Fruit fly (Drosophila melanogaster) whole organism, embryonic: ENCODE measurements around the gene Alg2.
A peak's percentile ranks its signal among the peaks of the same experiment; 100 is the strongest.

Experiments used
- Atf-2 ChIP-seq: fragments of 200-800 bp; sonication (Bioruptor generic); optimal IDR thresholded peaks from 2 replicates; lab custom pipeline; 2016; ENCODE audit warnings: missing biosample characterization, missing genetic modification characterization
- Atf3 ChIP-seq: fragments of 200-800 bp; sonication (Bioruptor generic); optimal IDR thresholded peaks from 3 replicates; lab custom pipeline; 2016; ENCODE audit warnings: missing biosample characterization, missing genetic modification characterization
- CG11456 ChIP-seq: fragments of 200-800 bp; sonication (Bioruptor generic); IDR thresholded peaks from 3 replicates; pipeline ENCODE4 v1.3.6; 2022; ENCODE audit warnings: missing biosample characterization, missing genetic modification characterization
- CG12219 ChIP-seq: fragments of 200-800 bp; sonication (Bioruptor generic); optimal IDR thresholded peaks from 3 replicates; lab custom pipeline; 2018; ENCODE audit warnings: missing biosample characterization, mild to moderate bottlenecking, missing genetic modification characterization
- CG15011 ChIP-seq: fragments of 200-800 bp; sonication (Bioruptor generic); optimal IDR thresholded peaks from 3 replicates; lab custom pipeline; 2018; ENCODE audit warnings: missing biosample characterization, mild to moderate bottlenecking, missing genetic modification characterization
- CG2875 ChIP-seq: fragments of 200-800 bp; sonication (Bioruptor generic); optimal IDR thresholded peaks from 2 replicates; lab custom pipeline; 2017; ENCODE audit warnings: missing biosample characterization, mild to moderate bottlenecking, missing genetic modification characterization, missing genetic modification reagents
- CG42726 ChIP-seq: fragments of 200-800 bp; sonication (Bioruptor generic); IDR thresholded peaks from 2 replicates; pipeline ENCODE4 v1.3.6; 2022; ENCODE audit warnings: missing biosample characterization, missing genetic modification characterization; ENCODE audit not compliant: partially characterized antibody
- CG4328 ChIP-seq: fragments of 200-800 bp; sonication (Bioruptor generic); optimal IDR thresholded peaks from 3 replicates; lab custom pipeline; 2017; ENCODE audit warnings: missing biosample characterization, missing genetic modification reagents, missing genetic modification characterization
- CG43689 ChIP-seq: fragments of 200-800 bp; sonication (Bioruptor generic); IDR thresholded peaks from 2 replicates; pipeline ENCODE4 v1.3.6; 2022; ENCODE audit warnings: missing biosample characterization, missing genetic modification characterization
- CG4707 ChIP-seq: fragments of 200-800 bp; sonication (Bioruptor generic); optimal IDR thresholded peaks from 2 replicates; lab custom pipeline; 2018; ENCODE audit warnings: missing biosample characterization, mild to moderate bottlenecking, missing genetic modification characterization, moderate library complexity
- CG5245 ChIP-seq: fragments of 200-800 bp; sonication (Bioruptor generic); optimal IDR thresholded peaks from 3 replicates; lab custom pipeline; 2016; ENCODE audit warnings: missing biosample characterization, missing genetic modification characterization
- CG6175 ChIP-seq: fragments of 200-800 bp; sonication (Bioruptor generic); IDR thresholded peaks from 3 replicates; pipeline ENCODE4 v1.3.6; 2022; ENCODE audit warnings: missing biosample characterization, missing genetic modification characterization
- CG7372 ChIP-seq: fragments of 200-800 bp; sonication (Bioruptor generic); IDR thresholded peaks from 2 replicates; pipeline ENCODE4 v1.3.6; 2022; ENCODE audit warnings: missing biosample characterization, missing genetic modification characterization
- CG7928 ChIP-seq: fragments of 200-800 bp; sonication (Bioruptor generic); optimal IDR thresholded peaks from 2 replicates; lab custom pipeline; 2017; ENCODE audit warnings: missing biosample characterization, mild to moderate bottlenecking, missing genetic modification characterization
- CG8478 ChIP-seq: fragments of >200 bp; optimal IDR thresholded peaks from 2 replicates; lab custom pipeline; 2018
- CG9215 ChIP-seq: fragments of 200-800 bp; sonication (Bioruptor generic); IDR thresholded peaks from 2 replicates; pipeline ENCODE4 v1.3.6; 2022; ENCODE audit warnings: missing biosample characterization, missing genetic modification characterization
- CoRest ChIP-seq: fragments of 200-800 bp; sonication (Bioruptor generic); optimal IDR thresholded peaks from 3 replicates; lab custom pipeline; 2018; ENCODE audit warnings: missing biosample characterization, mild to moderate bottlenecking, missing genetic modification characterization, moderate library complexity
- Dref ChIP-seq: fragments of 200-800 bp; sonication (Bioruptor generic); IDR thresholded peaks from 2 replicates; pipeline ENCODE4 v1.3.6; 2022; ENCODE audit warnings: missing biosample characterization, missing genetic modification characterization
- Eip74EF ChIP-seq, 2 experiments: fragments of 200-800 bp in 1 of 2; fragments of >200 bp in 1 of 2; sonication (Bioruptor generic) in 1 of 2; optimal IDR thresholded peaks; 2 replicates each; lab custom pipeline; 2017 to 2019; ENCODE audit warnings: missing biosample characterization in 2 of 2, missing genetic modification characterization in 2 of 2, mild to moderate bottlenecking in 1 of 2, moderate library complexity in 1 of 2
- Elba2 ChIP-seq: fragments of 200-800 bp; sonication (Bioruptor generic); optimal IDR thresholded peaks from 3 replicates; lab custom pipeline; 2016; ENCODE audit warnings: missing biosample characterization, missing genetic modification characterization
- H15 ChIP-seq: fragments of 200-800 bp; sonication (Bioruptor generic); IDR thresholded peaks from 3 replicates; pipeline ENCODE4 v1.3.6; 2022; ENCODE audit warnings: missing biosample characterization, missing genetic modification characterization
- Hmx ChIP-seq: fragments of 200-800 bp; sonication (Bioruptor generic); optimal IDR thresholded peaks from 2 replicates; lab custom pipeline; 2016; ENCODE audit warnings: missing biosample characterization, missing genetic modification characterization
- Hr39 ChIP-seq: fragments of >200 bp; optimal IDR thresholded peaks from 2 replicates; lab custom pipeline; 2017
- Hr78 ChIP-seq, 2 experiments: fragments of 200-800 bp in 1 of 2; fragments of >200 bp in 1 of 2; sonication (Bioruptor generic) in 1 of 2; optimal IDR thresholded peaks; 2 replicates each; lab custom pipeline; 2017 to 2019; ENCODE audit warnings: missing biosample characterization in 2 of 2, missing genetic modification characterization in 2 of 2, mild to moderate bottlenecking in 1 of 2, moderate library complexity in 1 of 2
- Kr ChIP-seq: fragments of 200-800 bp; sonication (Bioruptor generic); optimal IDR thresholded peaks from 2 replicates; lab custom pipeline; 2017; ENCODE audit warnings: missing biosample characterization, mild to moderate bottlenecking, missing genetic modification characterization
- NC2β ChIP-seq: fragments of 200-800 bp; sonication (Bioruptor generic); optimal IDR thresholded peaks from 2 replicates; lab custom pipeline; 2016; ENCODE audit warnings: missing biosample characterization, missing genetic modification characterization
- NK7.1 ChIP-seq: fragments of 200-800 bp; sonication (Bioruptor generic); optimal IDR thresholded peaks from 3 replicates; lab custom pipeline; 2016; ENCODE audit warnings: missing biosample characterization, missing genetic modification characterization
- Oli ChIP-seq: fragments of 200-800 bp; sonication (Bioruptor generic); optimal IDR thresholded peaks from 2 replicates; lab custom pipeline; 2018; ENCODE audit warnings: missing biosample characterization, mild to moderate bottlenecking, missing genetic modification characterization, moderate library complexity
- Tbp ChIP-seq: fragments of >200 bp; optimal IDR thresholded peaks from 2 replicates; lab custom pipeline; 2018; ENCODE audit warnings: missing biosample characterization, missing genetic modification characterization
- bowl ChIP-seq: fragments of 200-800 bp; sonication (Bioruptor generic); IDR thresholded peaks from 2 replicates; pipeline ENCODE4 v1.3.6; 2022; ENCODE audit warnings: missing biosample characterization, missing genetic modification characterization
- cg ChIP-seq: fragments of 200-800 bp; sonication (Bioruptor generic); optimal IDR thresholded peaks from 3 replicates; lab custom pipeline; 2019; ENCODE audit warnings: missing biosample characterization, mild to moderate bottlenecking, missing genetic modification characterization, moderate library complexity
- croc ChIP-seq: fragments of 200-800 bp; sonication (Bioruptor generic); conservative IDR thresholded peaks from 3 replicates; pipeline ENCODE4 v1.3.6; 2022; ENCODE audit warnings: missing biosample characterization, missing genetic modification characterization
- da ChIP-seq: fragments of 200-800 bp; sonication (Bioruptor generic); optimal IDR thresholded peaks from 2 replicates; lab custom pipeline; 2016; ENCODE audit warnings: missing biosample characterization, missing genetic modification characterization
- dan ChIP-seq: fragments of 200-800 bp; sonication (Bioruptor generic); IDR thresholded peaks from 2 replicates; pipeline ENCODE4 v1.3.6; 2022; ENCODE audit warnings: missing biosample characterization, missing genetic modification characterization
- dmrt11E ChIP-seq: fragments of 200-800 bp; sonication (Bioruptor generic); optimal IDR thresholded peaks from 3 replicates; lab custom pipeline; 2018; ENCODE audit warnings: missing biosample characterization, mild to moderate bottlenecking, missing genetic modification characterization, moderate library complexity
- eyg ChIP-seq: fragments of 200-800 bp; sonication (Bioruptor generic); optimal IDR thresholded peaks from 3 replicates; lab custom pipeline; 2016; ENCODE audit warnings: missing biosample characterization, missing genetic modification characterization
- fd96Cb ChIP-seq: fragments of 200-800 bp; sonication (Bioruptor generic); optimal IDR thresholded peaks from 2 replicates; lab custom pipeline; 2018; ENCODE audit warnings: missing biosample characterization, mild to moderate bottlenecking, missing genetic modification characterization, moderate library complexity
- h ChIP-seq: fragments of >200 bp; optimal IDR thresholded peaks from 2 replicates; lab custom pipeline; 2017
- kni ChIP-seq: fragments of 200-800 bp; sonication (Bioruptor generic); optimal IDR thresholded peaks from 3 replicates; lab custom pipeline; 2017; ENCODE audit warnings: mild to moderate bottlenecking, missing biosample characterization, missing genetic modification reagents, missing genetic modification characterization
- lilli ChIP-seq: fragments of 200-800 bp; sonication (Bioruptor generic); optimal IDR thresholded peaks from 3 replicates; lab custom pipeline; 2016; ENCODE audit warnings: missing biosample characterization, missing genetic modification characterization
- nau ChIP-seq: fragments of 200-800 bp; sonication (Bioruptor generic); optimal IDR thresholded peaks from 3 replicates; lab custom pipeline; 2017; ENCODE audit warnings: missing biosample characterization, mild to moderate bottlenecking, missing genetic modification characterization, missing genetic modification reagents
- onecut ChIP-seq: fragments of 200-800 bp; sonication (Bioruptor generic); IDR thresholded peaks from 2 replicates; pipeline ENCODE4 v1.3.6; 2022; ENCODE audit warnings: missing biosample characterization, missing genetic modification characterization
- otp ChIP-seq: fragments of 200-800 bp; sonication (Bioruptor generic); IDR thresholded peaks from 3 replicates; pipeline ENCODE4, ENCODE4 v1.3.6; 2022; ENCODE audit warnings: missing biosample characterization, missing genetic modification characterization
- pan ChIP-seq, 4 experiments: fragments of >200 bp in 3 of 4; fragments of 200-800 bp in 1 of 4; sonication (Bioruptor generic) in 1 of 4; optimal IDR thresholded peaks in 3 of 4; IDR thresholded peaks in 1 of 4; 2 replicates each; pipeline versions ENCODE4 v1.3.6 to Lab custom; 2017 to 2022; ENCODE audit warnings: missing biosample characterization in 2 of 4, missing genetic modification characterization in 2 of 4, mixed read lengths in 1 of 4
- pho ChIP-seq: fragments of 200-800 bp; sonication (Bioruptor generic); optimal IDR thresholded peaks from 2 replicates; lab custom pipeline; 2016; ENCODE audit warnings: missing biosample characterization, missing genetic modification characterization
- sens ChIP-seq: fragments of 200-800 bp; sonication (Bioruptor generic); peaks from one replicate; lab custom pipeline; 2016; ENCODE audit warnings: missing biosample characterization, missing genetic modification characterization
- slbo ChIP-seq: fragments of 200-800 bp; sonication (Bioruptor generic); IDR thresholded peaks from 2 replicates; pipeline ENCODE4 v1.3.6; 2022; ENCODE audit warnings: missing biosample characterization, missing genetic modification characterization
- toy ChIP-seq: fragments of 200-800 bp; sonication (Bioruptor generic); IDR thresholded peaks from 2 replicates; pipeline ENCODE4 v1.3.6; 2022; ENCODE audit warnings: missing biosample characterization, missing genetic modification characterization
- tx ChIP-seq: fragments of 200-800 bp; sonication (Bioruptor generic); optimal IDR thresholded peaks from 2 replicates; lab custom pipeline; 2016; ENCODE audit warnings: missing biosample characterization, missing genetic modification characterization
- wdn ChIP-seq: fragments of 200-800 bp; sonication (Bioruptor generic); IDR thresholded peaks from 2 replicates; pipeline ENCODE4 v1.3.6; 2022; ENCODE audit warnings: missing biosample characterization, missing genetic modification characterization
- yki ChIP-seq: fragments of >200 bp; optimal IDR thresholded peaks from 3 replicates; lab custom pipeline; 2018
- zfh1 ChIP-seq: fragments of 200-800 bp; sonication (Bioruptor generic); IDR thresholded peaks from 3 replicates; pipeline ENCODE4 v1.3.6; 2022; ENCODE audit warnings: missing biosample characterization, missing genetic modification characterization
- zfh2 ChIP-seq: fragments of 200-800 bp; sonication (Bioruptor generic); optimal IDR thresholded peaks from 2 replicates; lab custom pipeline; 2016; ENCODE audit warnings: missing biosample characterization, missing genetic modification characterization

Alg2 gene

DNA sequence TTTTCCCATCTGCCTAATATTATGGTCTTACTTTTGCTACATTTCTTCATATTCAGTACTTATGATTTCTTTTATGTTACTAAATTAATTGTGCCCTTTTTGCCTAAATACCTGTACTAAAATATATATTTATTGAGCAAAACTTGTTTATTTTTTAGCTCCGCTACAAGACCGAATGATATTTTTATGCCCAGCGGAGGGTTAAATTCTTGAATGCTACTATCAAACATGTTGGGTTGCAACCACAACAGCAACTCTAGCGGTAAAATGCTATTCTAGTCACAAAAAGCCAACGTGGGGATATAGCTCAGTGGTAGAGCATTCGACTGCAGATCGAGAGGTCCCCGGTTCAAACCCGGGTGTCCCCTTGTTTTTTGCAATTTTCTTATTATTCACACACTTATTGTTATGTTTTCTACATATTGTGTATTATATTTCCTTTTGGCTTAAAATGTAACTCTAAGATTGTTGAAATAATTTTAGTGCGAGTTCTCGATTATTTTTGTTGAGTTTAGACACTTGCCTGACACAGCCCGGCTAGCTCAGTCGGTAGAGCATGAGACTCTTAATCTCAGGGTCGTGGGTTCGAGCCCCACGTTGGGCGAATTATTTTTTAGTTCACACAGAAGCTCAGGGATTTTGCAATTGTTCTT is 47.4 kb upstream of the Alg2 start (continued):
- TF ChIP-seq zfh2 (GFP tag; lab: Kevin White, UChicago) (no peak), CG6175 (GFP tag; lab: Robert Waterston, UW) (no peak), tx (GFP tag; lab: Kevin White, UChicago) (no peak), CG9215 (GFP tag; lab: Robert Waterston, UW) (no peak), dmrt11E (tag; lab: Kevin White, UChicago) (no peak), toy (GFP tag; lab: Robert Waterston, UW) (no peak), Atf3 (GFP tag; lab: Kevin White, UChicago) (no peak), Tbp (GFP tag; lab: Kevin White, UChicago) (no peak), slbo (GFP tag; lab: Robert Waterston, UW) (0 out of 2 replicates have a peak, but pooled peaks have one; percentile 3), pho (GFP tag; lab: Kevin White, UChicago) (peak; percentile 11), CG4328 (GFP tag; lab: Kevin White, UChicago) (peak; percentile 8), onecut (GFP tag; lab: Robert Waterston, UW) (no peak), CG8478 (lab: Kevin White, UChicago) (no peak), CG42726 (peak; percentile 88), H15 (GFP tag; lab: Robert Waterston, UW) (no peak), CG15011 (no peak), bowl (GFP tag; lab: Robert Waterston, UW) (no peak), fd96Cb (tag; lab: Kevin White, UChicago) (no peak), da (GFP tag; lab: Kevin White, UChicago) (no peak), Hr78 (GFP tag; optimal IDR thresholded peaks at IDR 0.05; lab: Kevin White, UChicago) (no peak), NC2β (no peak), sens (GFP tag; lab: Kevin White, UChicago) (no peak), Kr (GFP tag; lab: Kevin White, UChicago) (no peak), Elba2 (GFP tag; lab: Kevin White, UChicago) (no peak), kni (no peak), pan (optimal IDR thresholded peaks at IDR 0.05; lab: Kevin White, UChicago) (no peak), pan (GFP tag; optimal IDR thresholded peaks at IDR 0.05 in 1 of 2, IDR thresholded peaks at IDR 0.05 in 1 of 2) (no peak), CG43689 (GFP tag; lab: Robert Waterston, UW) (no peak), zfh1 (GFP tag; lab: Robert Waterston, UW) (no peak), Atf-2 (GFP tag; lab: Kevin White, UChicago) (no peak), cg (GFP tag; lab: Kevin White, UChicago) (no peak), lilli (GFP tag; lab: Kevin White, UChicago) (peak; percentile 49), yki (no peak), CG11456 (GFP tag; lab: Robert Waterston, UW) (no peak), dan (no peak), NK7.1 (GFP tag; lab: Kevin White, UChicago) (no peak), Eip74EF (GFP tag; optimal IDR thresholded peaks at IDR 0.05; lab: Kevin White, UChicago) (no peak), h (lab: Kevin White, UChicago) (no peak), Hmx (GFP tag; lab: Kevin White, UChicago) (no peak), CG2875 (GFP tag; lab: Kevin White, UChicago) (no peak), Hr39 (lab: Kevin White, UChicago) (no peak), CG12219 (GFP tag; lab: Kevin White, UChicago) (no peak), CG7372 (GFP tag; lab: Robert Waterston, UW) (no peak), CG5245 (GFP tag; lab: Kevin White, UChicago) (no peak), eyg (GFP tag; lab: Kevin White, UChicago) (no peak), otp (GFP tag; lab: Robert Waterston, UW) (no peak), wdn (GFP tag; lab: Robert Waterston, UW) (no peak), CG4707 (no peak), Oli (tag; lab: Kevin White, UChicago) (no peak), nau (GFP tag; lab: Kevin White, UChicago) (no peak), CG7928 (GFP tag; lab: Kevin White, UChicago) (no peak), Dref (GFP tag; lab: Robert Waterston, UW) (no peak), CoRest (tag; lab: Kevin White, UChicago) (no peak), croc (GFP tag; lab: Robert Waterston, UW) (no peak)
